Fruit fly (Drosophila melanogaster) whole organism, adult: ENCODE results near the gene ocn.

Experiments used
- CG12768 ChIP-seq: fragments of 200-800 bp; sonication (Bioruptor generic); optimal IDR thresholded peaks from 2 replicates; lab custom pipeline; 2017; ENCODE audit warnings: missing biosample characterization, missing genetic modification characterization, mild to moderate bottlenecking, moderate library complexity, missing genetic modification reagents
- CG5204 ChIP-seq: fragments of 200-800 bp; sonication (Bioruptor generic); optimal IDR thresholded peaks from 2 replicates; lab custom pipeline; 2016; ENCODE audit warnings: missing biosample characterization, missing genetic modification characterization
- CG7045 ChIP-seq: fragments of 200-800 bp; sonication (Bioruptor generic); optimal IDR thresholded peaks from 2 replicates; lab custom pipeline; 2017; ENCODE audit warnings: missing biosample characterization, mild to moderate bottlenecking, missing genetic modification characterization
- CG7101 ChIP-seq: fragments of 200-800 bp; sonication (Bioruptor generic); optimal IDR thresholded peaks from 2 replicates; lab custom pipeline; 2018; ENCODE audit warnings: missing biosample characterization, mild to moderate bottlenecking, missing genetic modification characterization, moderate library complexity
- Clk ChIP-seq: fragments of 200-800 bp; sonication (Bioruptor generic); optimal IDR thresholded peaks from 2 replicates; lab custom pipeline; 2017; ENCODE audit warnings: missing biosample characterization, missing genetic modification characterization
- Crg-1 ChIP-seq: fragments of 200-800 bp; sonication (Bioruptor generic); optimal IDR thresholded peaks from 2 replicates; lab custom pipeline; 2016; ENCODE audit warnings: missing biosample characterization, missing genetic modification characterization
- Hr96 ChIP-seq: fragments of 200-800 bp; sonication (Bioruptor generic); optimal IDR thresholded peaks from 2 replicates; lab custom pipeline; 2016; ENCODE audit warnings: missing biosample characterization, missing genetic modification characterization
- bab1 ChIP-seq: fragments of 200-800 bp; sonication (Bioruptor generic); optimal IDR thresholded peaks from 3 replicates; lab custom pipeline; 2019; ENCODE audit warnings: missing biosample characterization, mild to moderate bottlenecking, missing genetic modification characterization, moderate library complexity
- cic ChIP-seq: fragments of 200-800 bp; sonication (Bioruptor generic); optimal IDR thresholded peaks from 2 replicates; lab custom pipeline; 2017; ENCODE audit warnings: missing biosample characterization, mild to moderate bottlenecking, missing genetic modification characterization, moderate library complexity
- kay ChIP-seq: fragments of 200-800 bp; sonication (Bioruptor generic); peaks from one replicate; lab custom pipeline; 2016; ENCODE audit warnings: missing biosample characterization, missing genetic modification characterization, borderline replicate concordance
- tj ChIP-seq: fragments of 200-800 bp; sonication (Bioruptor generic); optimal IDR thresholded peaks from 3 replicates; lab custom pipeline; 2017; ENCODE audit warnings: missing biosample characterization, mild to moderate bottlenecking, missing genetic modification characterization, moderate library complexity

DNA sequence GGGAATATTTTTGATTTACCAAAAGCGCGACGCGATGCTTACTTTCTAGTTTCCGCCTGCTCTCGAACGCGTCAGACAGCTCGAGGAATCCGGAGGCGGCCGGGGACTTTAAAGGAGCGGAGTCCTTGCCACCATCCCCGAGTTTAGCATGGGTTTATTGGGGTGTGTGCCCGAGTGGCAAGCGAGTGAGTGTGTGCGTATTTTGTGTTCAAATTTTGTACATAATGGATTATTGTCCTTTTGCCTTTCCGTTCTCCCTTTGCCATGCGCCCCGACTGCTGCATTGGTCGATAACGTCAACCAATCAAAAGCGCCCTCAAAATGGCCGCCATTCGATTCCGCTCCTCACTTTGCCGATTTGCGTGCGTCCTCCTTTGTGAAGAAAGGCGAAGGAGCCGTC lies 7.5 kb downstream of the ocn start:
- TF ChIP-seq kay (GFP tag; lab: Kevin White, UChicago) (no peak), tj (GFP tag; lab: Kevin White, UChicago) (no peak), CG7101 (tag; lab: Kevin White, UChicago) (no peak), Crg-1 (GFP tag; lab: Kevin White, UChicago) (no peak), CG5204 (GFP tag; lab: Kevin White, UChicago) (no peak), CG12768 (GFP tag; lab: Kevin White, UChicago) (no peak), Hr96 (GFP tag; lab: Kevin White, UChicago) (no peak), CG7045 (GFP tag; lab: Kevin White, UChicago) (no peak), Clk (GFP tag; lab: Kevin White, UChicago) (no peak), bab1 (GFP tag; lab: Kevin White, UChicago) (no peak), cic (GFP tag; lab: Kevin White, UChicago) (no peak)
